Worm (Caenorhabditis elegans): ENCODE results near the gene F41E7.9.

Gene F41E7.9

ce11 chrX:10315905-10316304, at the start of gene F41E7.9:
TSS of gene F41E7.9 (minus strand) at chrX:10316005.
- no peak for TF ChIP-seq him-1 (tag; optimal IDR thresholded peaks at IDR 0.05)
- no peak for TF ChIP-seq dao-5 (tag; optimal IDR thresholded peaks at IDR 0.05)
- no peak for TF ChIP-seq W03F9.2 (tag; optimal IDR thresholded peaks at IDR 0.05)

- TF ChIP-seq W03F9.2 (tag; optimal IDR thresholded peaks at IDR 0.05): no peak
- no peak for TF ChIP-seq him-1 (tag; optimal IDR thresholded peaks at IDR 0.05)
- no peak for TF ChIP-seq dao-5 (tag; optimal IDR thresholded peaks at IDR 0.05)
Measured at ce11 chrX:10358083-10358482, 42.3 kb upstream of the F41E7.9 start, which contains the start of gene efhc-1. TSS of gene efhc-1 (plus strand) at chrX:10358383.

ce11 chrX:10355650-10356049, 39.8 kb upstream of the F41E7.9 start, which contains the start of gene R07E3.7:
TSS of gene R07E3.7 (minus strand) at chrX:10355750.
- no peak for TF ChIP-seq dao-5 (tag; optimal IDR thresholded peaks at IDR 0.05)
- TF ChIP-seq him-1 (tag; optimal IDR thresholded peaks at IDR 0.05): no peak
- no peak for TF ChIP-seq W03F9.2 (tag; optimal IDR thresholded peaks at IDR 0.05)

ce11 chrX:10353857-10354256, 38.1 kb upstream of the F41E7.9 start:
- TF ChIP-seq W03F9.2 (tag; optimal IDR thresholded peaks at IDR 0.05): no peak
- TF ChIP-seq dao-5 (tag; optimal IDR thresholded peaks at IDR 0.05): no peak
- no peak for TF ChIP-seq him-1 (tag; optimal IDR thresholded peaks at IDR 0.05)

- TF ChIP-seq dao-5 (tag; optimal IDR thresholded peaks at IDR 0.05) (no peak), W03F9.2 (tag; optimal IDR thresholded peaks at IDR 0.05) (no peak)
Measured at ce11 chrX:10350151-10350550, 34.3 kb upstream of the F41E7.9 start.

ce11 chrX:10340986-10341385, 25.2 kb upstream of the F41E7.9 start, which contains the start of gene R07E3.1:
TSS of gene R07E3.1 (minus strand) at chrX:10341161.
- TF ChIP-seq W03F9.2 (tag; optimal IDR thresholded peaks at IDR 0.05) (no peak), dao-5 (tag; optimal IDR thresholded peaks at IDR 0.05) (no peak), him-1 (tag; optimal IDR thresholded peaks at IDR 0.05) (no peak)

ce11 chrX:10340044-10340443, 24.2 kb upstream of the F41E7.9 start:
- TF ChIP-seq W03F9.2 (tag; optimal IDR thresholded peaks at IDR 0.05): no peak
- no peak for TF ChIP-seq dao-5 (tag; optimal IDR thresholded peaks at IDR 0.05)
- no peak for TF ChIP-seq him-1 (tag; optimal IDR thresholded peaks at IDR 0.05)

ce11 chrX:10338761-10339160, 23.0 kb upstream of the F41E7.9 start:
- no peak for TF ChIP-seq him-1 (tag; optimal IDR thresholded peaks at IDR 0.05)
- TF ChIP-seq W03F9.2 (tag; optimal IDR thresholded peaks at IDR 0.05): no peak
- TF ChIP-seq dao-5 (tag; optimal IDR thresholded peaks at IDR 0.05): no peak

ce11 chrX:10338100-10338499, 22.3 kb upstream of the F41E7.9 start, which contains the start of gene cut-5:
TSS of gene cut-5 (minus strand) at chrX:10338200.
- TF ChIP-seq him-1 (tag; optimal IDR thresholded peaks at IDR 0.05) (no peak), dao-5 (tag; optimal IDR thresholded peaks at IDR 0.05) (no peak), W03F9.2 (tag; optimal IDR thresholded peaks at IDR 0.05) (no peak)

ce11 chrX:10336592-10336991, 20.8 kb upstream of the F41E7.9 start:
- TF ChIP-seq him-1 (tag; optimal IDR thresholded peaks at IDR 0.05) (no peak), dao-5 (tag; optimal IDR thresholded peaks at IDR 0.05) (no peak), W03F9.2 (tag; optimal IDR thresholded peaks at IDR 0.05) (no peak)

- no peak for TF ChIP-seq him-1 (tag; optimal IDR thresholded peaks at IDR 0.05)
- no peak for TF ChIP-seq W03F9.2 (tag; optimal IDR thresholded peaks at IDR 0.05)
- TF ChIP-seq dao-5 (tag; optimal IDR thresholded peaks at IDR 0.05): no peak
Measured at ce11 chrX:10336138-10336537, 20.3 kb upstream of the F41E7.9 start, which contains the start of gene idpa-3. TSS of gene idpa-3 (plus strand) at chrX:10336438.

- no peak for TF ChIP-seq him-1 (tag; optimal IDR thresholded peaks at IDR 0.05)
- TF ChIP-seq dao-5 (tag; optimal IDR thresholded peaks at IDR 0.05): no peak
- no peak for TF ChIP-seq W03F9.2 (tag; optimal IDR thresholded peaks at IDR 0.05)
Measured at ce11 chrX:10333301-10333854, 17.6 kb upstream of the F41E7.9 start, which contains the start of gene R07E3.4. TSS of gene R07E3.4 (minus strand) at chrX:10333351.

ce11 chrX:10332035-10332614, 16.3 kb upstream of the F41E7.9 start:
- TF ChIP-seq W03F9.2 (tag; optimal IDR thresholded peaks at IDR 0.05) (no peak), him-1 (tag; optimal IDR thresholded peaks at IDR 0.05) (no peak), dao-5 (tag; optimal IDR thresholded peaks at IDR 0.05) (no peak)

ce11 chrX:10327323-10328022, 11.7 kb upstream of the F41E7.9 start, which contains the start of gene acl-5:
TSS of gene acl-5 (minus strand) at chrX:10327456.
- no peak for TF ChIP-seq W03F9.2 (tag; optimal IDR thresholded peaks at IDR 0.05)
- no peak for TF ChIP-seq dao-5 (tag; optimal IDR thresholded peaks at IDR 0.05)
